Fruit fly (Drosophila melanogaster): Measurements from ENCODE around the gene Nmdmc.

Gene Nmdmc

dm6 chr3R:9013765-9014380 is 36.5 kb downstream of the Nmdmc start (continued):
- TF ChIP-seq Opbp (GFP tag; IDR thresholded peaks at IDR 0.05; ENCODE audit: partially characterized antibody) (0 out of 3 replicates have a peak, but pooled peaks have one; percentile 45), CG10147 (GFP tag; optimal IDR thresholded peaks at IDR 0.05) (peak; percentile 7), pita (GFP tag; optimal IDR thresholded peaks at IDR 0.05) (no peak), Side (GFP tag; optimal IDR thresholded peaks at IDR 0.05) (peak; percentile 42), CoRest (tag; optimal IDR thresholded peaks at IDR 0.05) (peak; percentile 60), sr (GFP tag; IDR thresholded peaks at IDR 0.05) (0 out of 3 replicates have a peak, but pooled peaks have one; percentile 53), CG7786 (GFP tag; optimal IDR thresholded peaks at IDR 0.05) (peak; percentile 65), lola (GFP tag; optimal IDR thresholded peaks at IDR 0.05) (peak in 1 of 3 experiments; percentile 32), caup (GFP tag; optimal IDR thresholded peaks at IDR 0.05; ENCODE audit: severe bottlenecking) (peak; percentile 31), CG10366 (GFP tag; IDR thresholded peaks at IDR 0.05) (no peak), ftz-f1 (GFP tag; optimal IDR thresholded peaks at IDR 0.05) (peak; percentile 71), p53 (GFP tag; optimal IDR thresholded peaks at IDR 0.05) (peak; percentile 32), jigr1 (GFP tag; IDR thresholded peaks at IDR 0.05) (no peak), CG1647 (GFP tag; optimal IDR thresholded peaks at IDR 0.05) (peak; percentile 49), prd (optimal IDR thresholded peaks at IDR 0.05) (no peak), prd (GFP tag; IDR thresholded peaks at IDR 0.05) (peak; percentile 37; the same call in 1 of the 3 replicates), CG8944 (GFP tag; optimal IDR thresholded peaks at IDR 0.05) (peak; percentile 47), vfl (GFP tag; optimal IDR thresholded peaks at IDR 0.05) (peak; percentile 36), Bgb (GFP tag; IDR thresholded peaks at IDR 0.05; ENCODE audit: partially characterized antibody) (no peak), CG2875 (GFP tag; optimal IDR thresholded peaks at IDR 0.05) (peak; percentile 12), aop (GFP tag; IDR thresholded peaks at IDR 0.05) (no peak), Ssrp (tag; optimal IDR thresholded peaks at IDR 0.05) (peak; percentile 3), Sry-δ (GFP tag; optimal IDR thresholded peaks at IDR 0.05) (peak; percentile 26), MBD-R2 (GFP tag; IDR thresholded peaks at IDR 0.05) (peak; percentile 57), yki (optimal IDR thresholded peaks at IDR 0.05) (no peak), CG7556 (GFP tag; optimal IDR thresholded peaks at IDR 0.05) (peak; percentile 66), CG8089 (GFP tag; optimal IDR thresholded peaks at IDR 0.05) (peak; percentile 13), CG17359 (tag; optimal IDR thresholded peaks at IDR 0.05) (peak; percentile 50), HmgZ (tag; optimal IDR thresholded peaks at IDR 0.05) (peak; percentile 76), CG9437 (GFP tag; optimal IDR thresholded peaks at IDR 0.05) (peak; percentile 35), Gug (GFP tag; IDR thresholded peaks at IDR 0.05) (peak; percentile 31; the same call in 1 of the 4 replicates), sens-2 (GFP tag; IDR thresholded peaks at IDR 0.05) (no peak; the same call in 1 of the 2 replicates), onecut (GFP tag; IDR thresholded peaks at IDR 0.05) (peak; percentile 39; the same call in 1 of the 2 replicates), E2f1 (GFP tag; IDR thresholded peaks at IDR 0.05) (0 out of 2 replicates have a peak, but pooled peaks have one; percentile 11), corto (GFP tag; optimal IDR thresholded peaks at IDR 0.05) (peak; percentile 45), CG12391 (tag; optimal IDR thresholded peaks at IDR 0.05) (peak; percentile 42), CG10267 (tag; optimal IDR thresholded peaks at IDR 0.05) (peak; percentile 17), peb (GFP tag; IDR thresholded peaks at IDR 0.05) (0 out of 2 replicates have a peak, but pooled peaks have one; percentile 6), pb (GFP tag; optimal IDR thresholded peaks at IDR 0.05) (peak; percentile 63), Hey (tag; optimal IDR thresholded peaks at IDR 0.05) (no peak), stc (GFP tag; IDR thresholded peaks at IDR 0.05) (0 out of 2 replicates have a peak, but pooled peaks have one; percentile 38), nmo (GFP tag; optimal IDR thresholded peaks at IDR 0.05) (peak; percentile 45), cato (GFP tag; optimal IDR thresholded peaks at IDR 0.05; ENCODE audit: borderline replicate concordance) (no peak), pzg (GFP tag; optimal IDR thresholded peaks at IDR 0.05) (peak; percentile 70), tgo (GFP tag; IDR thresholded peaks at IDR 0.05) (peak; percentile 45; the same call in 2 of the 3 replicates), ash1 (GFP tag; optimal IDR thresholded peaks at IDR 0.05) (no peak), sob (GFP tag; IDR thresholded peaks at IDR 0.05) (peak; percentile 31; the same call in 1 of the 2 replicates), chn (GFP tag; optimal IDR thresholded peaks at IDR 0.05) (peak; percentile 64), CG13624 (GFP tag; optimal IDR thresholded peaks at IDR 0.05) (peak; percentile 80)

All from whole organism, embryonic.